Fruit fly (Drosophila melanogaster) whole organism, embryonic: Measurements from ENCODE around the gene ps.

ENCODE experiments used
- CG11696 ChIP-seq: fragments of 200-800 bp; sonication (Bioruptor generic); IDR thresholded peaks from 2 replicates; pipeline ENCODE4 v1.3.6; 2022; ENCODE audit warnings: missing biosample characterization, missing genetic modification characterization
- CrebB ChIP-seq: fragments of 200-800 bp; sonication (Bioruptor generic); optimal IDR thresholded peaks from 3 replicates; lab custom pipeline; 2018; ENCODE audit warnings: missing biosample characterization, mild to moderate bottlenecking, missing genetic modification characterization
- Doc2 ChIP-seq: fragments of 200-800 bp; sonication (Bioruptor generic); IDR thresholded peaks from 2 replicates; pipeline ENCODE4 v1.3.6; 2022; ENCODE audit warnings: missing biosample characterization, missing genetic modification characterization
- NC2α ChIP-seq: fragments of 200-800 bp; sonication (Bioruptor generic); optimal IDR thresholded peaks from 2 replicates; lab custom pipeline; 2016; ENCODE audit warnings: missing biosample characterization, missing genetic modification characterization
- TFAM ChIP-seq: fragments of 200-800 bp; sonication (Bioruptor generic); optimal IDR thresholded peaks from 2 replicates; lab custom pipeline; 2017; ENCODE audit warnings: missing biosample characterization, missing genetic modification characterization, inconsistent platforms
- her ChIP-seq: fragments of 200-800 bp; sonication (Bioruptor generic); optimal IDR thresholded peaks from 2 replicates; lab custom pipeline; 2016; ENCODE audit warnings: missing biosample characterization, missing genetic modification characterization
- mirr ChIP-seq: fragments of 200-800 bp; sonication (Bioruptor generic); optimal IDR thresholded peaks from 3 replicates; lab custom pipeline; 2018; ENCODE audit warnings: missing biosample characterization, mild to moderate bottlenecking, missing genetic modification characterization
- sqz ChIP-seq: fragments of 200-800 bp; sonication (Bioruptor generic); optimal IDR thresholded peaks from 3 replicates; lab custom pipeline; 2018; ENCODE audit warnings: missing biosample characterization, mild to moderate bottlenecking, missing genetic modification characterization

DNA sequence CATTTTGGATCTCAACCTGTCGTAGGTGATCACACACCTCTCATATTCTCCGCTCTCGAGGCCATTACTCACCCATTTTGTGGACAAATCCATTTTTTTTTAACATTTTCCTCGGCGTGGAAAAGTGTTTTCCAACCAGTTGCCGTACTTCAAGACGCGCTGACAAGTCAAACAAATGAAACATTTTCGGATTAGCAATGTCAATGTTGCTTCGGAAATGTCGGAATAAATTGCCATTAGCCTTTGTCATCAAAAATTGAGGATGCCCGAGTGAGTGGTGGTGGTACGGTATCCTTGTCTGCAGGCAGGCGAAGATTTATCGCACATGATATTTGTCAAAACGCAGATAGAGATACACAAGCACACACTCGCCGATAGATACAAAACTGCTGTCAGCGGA lies 9.6 kb downstream of the ps start:
- TF ChIP-seq sqz (GFP tag; lab: Kevin White, UChicago) = no peak
- no peak for TF ChIP-seq Doc2 (GFP tag; lab: Robert Waterston, UW)
- TF ChIP-seq TFAM = no peak
- TF ChIP-seq CG11696 (GFP tag; lab: Robert Waterston, UW) = no peak
- no peak for TF ChIP-seq her (GFP tag; lab: Kevin White, UChicago)
- no peak for TF ChIP-seq mirr
- no peak for TF ChIP-seq NC2α (GFP tag; lab: Kevin White, UChicago)
- no peak for TF ChIP-seq CrebB (tag; lab: Kevin White, UChicago)
